Fruit fly (Drosophila melanogaster) whole organism, wandering third instar larva: ENCODE results near the gene Cpr64Aa.

ENCODE experiments used
- Abd-B ChIP-seq: fragments of >200 bp; optimal IDR thresholded peaks from 2 replicates; lab custom pipeline; 2017; ENCODE audit warnings: missing biosample characterization, missing genetic modification characterization
- CG32264 ChIP-seq: fragments of 200-800 bp; sonication (Bioruptor generic); optimal IDR thresholded peaks from 2 replicates; lab custom pipeline; 2016; ENCODE audit warnings: missing biosample characterization, missing genetic modification characterization
- CG9705 ChIP-seq: fragments of 200-800 bp; sonication (Bioruptor generic); optimal IDR thresholded peaks from 2 replicates; lab custom pipeline; 2018; ENCODE audit warnings: missing biosample characterization, mild to moderate bottlenecking, missing genetic modification characterization
- CrebA ChIP-seq: fragments of 200-800 bp; sonication (Bioruptor generic); optimal IDR thresholded peaks from 2 replicates; lab custom pipeline; 2016; ENCODE audit warnings: missing biosample characterization, mild to moderate bottlenecking, missing genetic modification characterization, borderline replicate concordance
- Dfd ChIP-seq: fragments of >200 bp; optimal IDR thresholded peaks from 2 replicates; lab custom pipeline; 2017; ENCODE audit warnings: missing biosample characterization, missing genetic modification characterization
- Dif ChIP-seq: fragments of 200-275, 200-300 bp; sonication (Bioruptor generic); optimal IDR thresholded peaks from 2 replicates; lab custom pipeline; 2018; ENCODE audit warnings: missing biosample characterization, missing genetic modification characterization; ENCODE audit not compliant: partially characterized antibody
- GATAd ChIP-seq: sonication (Bioruptor generic); optimal IDR thresholded peaks from 2 replicates; lab custom pipeline; 2016; ENCODE audit warnings: missing biosample characterization, missing genetic modification characterization
- HLH106 ChIP-seq: fragments of 200-800 bp; optimal IDR thresholded peaks from 3 replicates; lab custom pipeline; 2019; ENCODE audit warnings: missing biosample characterization, mild to moderate bottlenecking, missing genetic modification characterization, moderate library complexity
- Hnf4 ChIP-seq: fragments of 200-800 bp; sonication (Bioruptor generic); optimal IDR thresholded peaks from 2 replicates; lab custom pipeline; 2016; ENCODE audit warnings: missing biosample characterization, mild to moderate bottlenecking, missing genetic modification characterization
- Hr78 ChIP-seq: fragments of >200 bp; optimal IDR thresholded peaks from 2 replicates; lab custom pipeline; 2017; ENCODE audit warnings: missing biosample characterization, missing genetic modification characterization
- Hr83 ChIP-seq: fragments of 200-300 bp; sonication (Bioruptor generic); optimal IDR thresholded peaks from 2 replicates; lab custom pipeline; 2016; ENCODE audit warnings: missing biosample characterization, mild to moderate bottlenecking, missing genetic modification characterization, moderate library complexity; ENCODE audit not compliant: poor library complexity, severe bottlenecking
- Jra ChIP-seq: sonication (Bioruptor generic); optimal IDR thresholded peaks from 2 replicates; lab custom pipeline; 2016; ENCODE audit warnings: missing biosample characterization, missing genetic modification characterization
- Mio ChIP-seq: sonication (Bioruptor generic); optimal IDR thresholded peaks from 2 replicates; lab custom pipeline; 2016; ENCODE audit warnings: missing biosample characterization, missing genetic modification characterization
- Myc ChIP-seq: fragments of >200 bp; optimal IDR thresholded peaks from 2 replicates; lab custom pipeline; 2017
- N ChIP-seq: fragments of >200 bp; optimal IDR thresholded peaks from 2 replicates; lab custom pipeline; 2018; ENCODE audit warnings: missing biosample characterization, missing external identifiers, missing genetic modification characterization
- OdsH ChIP-seq: fragments of 200-800 bp; sonication (Bioruptor generic); optimal IDR thresholded peaks from 2 replicates; lab custom pipeline; 2016; ENCODE audit warnings: missing biosample characterization, mild to moderate bottlenecking, missing genetic modification characterization
- Rel ChIP-seq, 2 experiments: fragments of 200-800 bp; sonication (Bioruptor generic) in 1 of 2; optimal IDR thresholded peaks; 2 replicates in 1 of 2; 3 replicates in 1 of 2; lab custom pipeline; 2016 to 2019; ENCODE audit warnings: mild to moderate bottlenecking in 2 of 2, missing biosample characterization in 2 of 2, missing genetic modification characterization in 2 of 2, moderate library complexity in 1 of 2
- Sp1 ChIP-seq: fragments of 200-800 bp; sonication (Bioruptor generic); optimal IDR thresholded peaks from 3 replicates; lab custom pipeline; 2019; ENCODE audit warnings: missing biosample characterization, mild to moderate bottlenecking, missing genetic modification characterization, moderate library complexity
- Vsx2 ChIP-seq: fragments of 200-300, 225-300 bp; sonication (Bioruptor generic); optimal IDR thresholded peaks from 2 replicates; lab custom pipeline; 2018; ENCODE audit warnings: missing biosample characterization, missing genetic modification characterization; ENCODE audit not compliant: partially characterized antibody
- br ChIP-seq: fragments of 200-800 bp; sonication (Bioruptor generic); optimal IDR thresholded peaks from 2 replicates; lab custom pipeline; 2016; ENCODE audit warnings: missing biosample characterization, missing genetic modification characterization
- brk ChIP-seq: fragments of 200-800 bp; sonication (Bioruptor generic); optimal IDR thresholded peaks from 2 replicates; lab custom pipeline; 2016; ENCODE audit warnings: missing biosample characterization, mild to moderate bottlenecking, missing genetic modification characterization
- dl ChIP-seq, 2 experiments: fragments of 175-275, 200-275 bp in 1 of 2; fragments of 200-275 bp in 1 of 2; sonication (Bioruptor generic); optimal IDR thresholded peaks; lab custom pipeline; 2018; ENCODE audit warnings: mild to moderate bottlenecking in 2 of 2, missing biosample characterization in 2 of 2, missing genetic modification characterization in 2 of 2, moderate library complexity in 2 of 2; ENCODE audit not compliant: partially characterized antibody in 2 of 2, insufficient read depth in 1 of 2
- dmrt93B ChIP-seq: fragments of 200-800 bp; sonication (Bioruptor generic); optimal IDR thresholded peaks from 2 replicates; lab custom pipeline; 2018; ENCODE audit warnings: missing biosample characterization, mild to moderate bottlenecking, missing genetic modification characterization
- dsf ChIP-seq: sonication (Bioruptor generic); optimal IDR thresholded peaks from 2 replicates; lab custom pipeline; 2016; ENCODE audit warnings: missing biosample characterization, missing genetic modification characterization, borderline replicate concordance
- ey ChIP-seq: fragments of 200-800 bp; sonication (Bioruptor generic); optimal IDR thresholded peaks from 2 replicates; lab custom pipeline; 2016; ENCODE audit warnings: missing biosample characterization, missing genetic modification characterization
- foxo ChIP-seq, 2 experiments: fragments of 200-800 bp; sonication (Bioruptor generic); optimal IDR thresholded peaks; 2 replicates in 1 of 2; 3 replicates in 1 of 2; lab custom pipeline; 2016 to 2017; ENCODE audit warnings: missing biosample characterization in 2 of 2, missing genetic modification characterization in 2 of 2
- fru ChIP-seq: fragments of 200-800 bp; sonication (Bioruptor generic); optimal IDR thresholded peaks from 3 replicates; lab custom pipeline; 2016; ENCODE audit warnings: missing biosample characterization, mild to moderate bottlenecking, missing genetic modification characterization
- h ChIP-seq: fragments of 200-800 bp; sonication (Bioruptor generic); optimal IDR thresholded peaks from 3 replicates; lab custom pipeline; 2016; ENCODE audit warnings: missing biosample characterization, mild to moderate bottlenecking, missing genetic modification characterization
- jim ChIP-seq: fragments of 175-275, 200-325 bp; sonication (Bioruptor generic); optimal IDR thresholded peaks from 2 replicates; lab custom pipeline; 2016; ENCODE audit warnings: missing biosample characterization, mild to moderate bottlenecking, missing genetic modification characterization
- lola ChIP-seq: fragments of >200 bp; optimal IDR thresholded peaks from 2 replicates; lab custom pipeline; 2017; ENCODE audit warnings: missing biosample characterization, missing genetic modification characterization
- pan ChIP-seq: fragments of >200 bp; optimal IDR thresholded peaks from 2 replicates; lab custom pipeline; 2017
- psq ChIP-seq: fragments of 200-800 bp; sonication (Bioruptor generic); optimal IDR thresholded peaks from 3 replicates; lab custom pipeline; 2017; ENCODE audit warnings: missing biosample characterization, mild to moderate bottlenecking, missing genetic modification characterization, moderate library complexity
- rgr ChIP-seq: fragments of 200-800 bp; sonication (Bioruptor generic); optimal IDR thresholded peaks from 3 replicates; lab custom pipeline; 2016; ENCODE audit warnings: missing biosample characterization, mild to moderate bottlenecking, missing genetic modification characterization
- sage ChIP-seq: fragments of 200-800 bp; sonication (Bioruptor generic); optimal IDR thresholded peaks from 2 replicates; lab custom pipeline; 2016; ENCODE audit warnings: missing biosample characterization, mild to moderate bottlenecking, missing genetic modification characterization
- sv ChIP-seq: fragments of 200-800 bp; sonication (Bioruptor generic); optimal IDR thresholded peaks from 3 replicates; lab custom pipeline; 2016; ENCODE audit warnings: missing biosample characterization, missing genetic modification characterization
- tai ChIP-seq: sonication (Bioruptor generic); optimal IDR thresholded peaks from 2 replicates; lab custom pipeline; 2016; ENCODE audit warnings: missing biosample characterization, missing genetic modification characterization
- usp ChIP-seq: fragments of >200 bp; optimal IDR thresholded peaks from 2 replicates; lab custom pipeline; 2017; ENCODE audit warnings: missing biosample characterization, missing genetic modification characterization
- woc ChIP-seq: sonication (Bioruptor generic); optimal IDR thresholded peaks from 2 replicates; lab custom pipeline; 2016; ENCODE audit warnings: missing biosample characterization, mild to moderate bottlenecking, missing genetic modification characterization

Gene Cpr64Aa

dm6 chr3L:4229365-4229967 lies 20.5 kb upstream of the Cpr64Aa start:
- TF ChIP-seq pan (lab: Kevin White, UChicago): no peak
- no peak for TF ChIP-seq CG9705 (GFP tag; lab: Kevin White, UChicago)
- TF ChIP-seq Vsx2 (GFP tag; lab: Kevin White, UChicago): no peak
- no peak for TF ChIP-seq ey (GFP tag; lab: Kevin White, UChicago)
- TF ChIP-seq foxo (GFP tag; optimal IDR thresholded peaks at IDR 0.05; lab: Kevin White, UChicago): no peak
- TF ChIP-seq jim (GFP tag; lab: Kevin White, UChicago): no peak
- TF ChIP-seq sage (GFP tag; lab: Kevin White, UChicago): no peak
- no peak for TF ChIP-seq Hnf4 (GFP tag; lab: Kevin White, UChicago)
- no peak for TF ChIP-seq CrebA (GFP tag; lab: Kevin White, UChicago)
- TF ChIP-seq rgr (GFP tag; lab: Kevin White, UChicago): no peak
- TF ChIP-seq tai: no peak
- TF ChIP-seq woc (GFP tag; lab: Kevin White, UChicago): no peak
- TF ChIP-seq dmrt93B (GFP tag; lab: Kevin White, UChicago): no peak
- no peak for TF ChIP-seq sv
- no peak for TF ChIP-seq Abd-B (GFP tag; lab: Kevin White, UChicago)
- no peak for TF ChIP-seq CG32264 (GFP tag; lab: Kevin White, UChicago)
- no peak for TF ChIP-seq Jra

dm6 chr3L:4228187-4228836 lies 19.3 kb upstream of the Cpr64Aa start:
- TF ChIP-seq usp (GFP tag; lab: Kevin White, UChicago): no peak
- TF ChIP-seq rgr (GFP tag; lab: Kevin White, UChicago): peak; percentile 92
- peak; percentile 49 for TF ChIP-seq Mio (GFP tag; lab: Kevin White, UChicago)
- no peak for TF ChIP-seq CrebA (GFP tag; lab: Kevin White, UChicago)
- TF ChIP-seq psq (GFP tag; lab: Kevin White, UChicago): peak; percentile 87
- peak; percentile 91 for TF ChIP-seq OdsH (GFP tag; lab: Kevin White, UChicago)
- no peak for TF ChIP-seq Vsx2 (GFP tag; lab: Kevin White, UChicago)
- peak; percentile 96 for TF ChIP-seq HLH106 (tag; lab: Kevin White, UChicago)
- TF ChIP-seq Rel (GFP tag; optimal IDR thresholded peaks at IDR 0.05; lab: Kevin White, UChicago): peak; percentile 50
- TF ChIP-seq Rel (tag; optimal IDR thresholded peaks at IDR 0.05; lab: Kevin White, UChicago): peak; percentile 82
- TF ChIP-seq jim (GFP tag; lab: Kevin White, UChicago): no peak
- peak; percentile 89 for TF ChIP-seq dmrt93B (GFP tag; lab: Kevin White, UChicago)
- peak; percentile 68 for TF ChIP-seq Hr83
- TF ChIP-seq sv: peak; percentile 84
- no peak for TF ChIP-seq lola (GFP tag; lab: Kevin White, UChicago)
- peak; percentile 94 for TF ChIP-seq Jra
- TF ChIP-seq br (GFP tag; lab: Kevin White, UChicago): peak; percentile 97
- no peak for TF ChIP-seq N
- TF ChIP-seq CG9705 (GFP tag; lab: Kevin White, UChicago): peak; percentile 95
- TF ChIP-seq foxo (GFP tag; optimal IDR thresholded peaks at IDR 0.05; lab: Kevin White, UChicago): peak; percentile 29 to 95
- no peak for TF ChIP-seq Hr78
- TF ChIP-seq h: peak; percentile 96
- TF ChIP-seq Dif: no peak
- peak; percentile 94 for TF ChIP-seq Sp1 (GFP tag; lab: Kevin White, UChicago)
- peak; percentile 81 for TF ChIP-seq dsf (GFP tag; lab: Kevin White, UChicago)
- TF ChIP-seq sage (GFP tag; lab: Kevin White, UChicago): peak; percentile 88
- peak; percentile 90 for TF ChIP-seq woc (GFP tag; lab: Kevin White, UChicago)
- peak; percentile 94 for TF ChIP-seq ey (GFP tag; lab: Kevin White, UChicago)
- TF ChIP-seq Abd-B (GFP tag; lab: Kevin White, UChicago): no peak
- TF ChIP-seq pan (lab: Kevin White, UChicago): no peak
- no peak for TF ChIP-seq dl (GFP tag; optimal IDR thresholded peaks at IDR 0.05; lab: Kevin White, UChicago; ENCODE audit: insufficient read depth in 1 of 2, partially characterized antibody in 2 of 2)
- TF ChIP-seq Hnf4 (GFP tag; lab: Kevin White, UChicago): peak; percentile 94
- TF ChIP-seq brk (GFP tag; lab: Kevin White, UChicago): peak; percentile 84
- TF ChIP-seq tai: peak; percentile 77
- no peak for TF ChIP-seq Dfd (GFP tag; lab: Kevin White, UChicago)
- TF ChIP-seq CG32264 (GFP tag; lab: Kevin White, UChicago): peak; percentile 90
- TF ChIP-seq Myc (lab: Kevin White, UChicago): no peak
- TF ChIP-seq fru (GFP tag; lab: Kevin White, UChicago): peak; percentile 97
- TF ChIP-seq GATAd (GFP tag; lab: Kevin White, UChicago): peak; percentile 21
- TF ChIP-seq, all 38 proteins: peak for 25
